Fruit fly (Drosophila melanogaster) whole organism, adult: Measurements from ENCODE around the gene Cpr67Fa2.

ENCODE experiments used
- CG14711 ChIP-seq: fragments of 200-800 bp; sonication (Bioruptor generic); optimal IDR thresholded peaks from 2 replicates; lab custom pipeline; 2018; ENCODE audit warnings: missing biosample characterization, mild to moderate bottlenecking, missing genetic modification characterization, moderate library complexity
- CG1620 ChIP-seq: fragments of 200-800 bp; sonication (Bioruptor generic); optimal IDR thresholded peaks from 2 replicates; lab custom pipeline; 2016; ENCODE audit warnings: missing biosample characterization, missing genetic modification characterization
- CG33017 ChIP-seq: fragments of 200-800 bp; sonication (Bioruptor generic); optimal IDR thresholded peaks from 2 replicates; lab custom pipeline; 2018; ENCODE audit warnings: missing biosample characterization, mild to moderate bottlenecking, missing genetic modification characterization, moderate library complexity
- Crg-1 ChIP-seq: fragments of 200-800 bp; sonication (Bioruptor generic); optimal IDR thresholded peaks from 2 replicates; lab custom pipeline; 2016; ENCODE audit warnings: missing biosample characterization, missing genetic modification characterization
- bab1 ChIP-seq: fragments of 200-800 bp; sonication (Bioruptor generic); optimal IDR thresholded peaks from 3 replicates; lab custom pipeline; 2019; ENCODE audit warnings: missing biosample characterization, mild to moderate bottlenecking, missing genetic modification characterization, moderate library complexity
- kay ChIP-seq: fragments of 200-800 bp; sonication (Bioruptor generic); peaks from one replicate; lab custom pipeline; 2016; ENCODE audit warnings: missing biosample characterization, missing genetic modification characterization, borderline replicate concordance
- ovo ChIP-seq: fragments of 200-800 bp; sonication (Bioruptor generic); optimal IDR thresholded peaks from 2 replicates; lab custom pipeline; 2016; ENCODE audit warnings: missing biosample characterization, missing genetic modification characterization
- pad ChIP-seq: fragments of 200-800 bp; sonication (Bioruptor generic); optimal IDR thresholded peaks from 3 replicates; lab custom pipeline; 2017; ENCODE audit warnings: missing biosample characterization, missing genetic modification characterization, mild to moderate bottlenecking, moderate library complexity, missing genetic modification reagents

dm6 chr3L:10852347-10853130 lies 39.0 kb upstream of the Cpr67Fa2 start:
- no peak for TF ChIP-seq ovo (GFP tag; lab: Kevin White, UChicago)
- TF ChIP-seq CG33017 (tag; lab: Kevin White, UChicago), result no peak
- no peak for TF ChIP-seq kay (GFP tag; lab: Kevin White, UChicago)
- no peak for TF ChIP-seq bab1 (GFP tag; lab: Kevin White, UChicago)
- no peak for TF ChIP-seq Crg-1
- no peak for TF ChIP-seq CG14711 (tag; lab: Kevin White, UChicago)
- TF ChIP-seq pad, result no peak
- no peak for TF ChIP-seq CG1620
